Fruit fly (Drosophila melanogaster) ovary, adult (tissue): ENCODE measurements around the gene CG3625.
A peak's percentile ranks its signal among the peaks of the same experiment; 100 is the strongest.

Experiments
- CG17801 ChIP-seq: fragments of 200-800 bp; optimal IDR thresholded peaks from 2 replicates; lab custom pipeline; 2019; ENCODE audit warnings: missing biosample characterization, mild to moderate bottlenecking, missing genetic modification characterization, moderate library complexity; ENCODE audit not compliant: partially characterized antibody

The CG3625 gene

dm6 chr2L:277122-277671, 14.4 kb downstream of the CG3625 start, which contains the start of gene smo:
smo (plus strand) TSS chr2L:277582.
- no peak for TF ChIP-seq CG17801

DNA sequence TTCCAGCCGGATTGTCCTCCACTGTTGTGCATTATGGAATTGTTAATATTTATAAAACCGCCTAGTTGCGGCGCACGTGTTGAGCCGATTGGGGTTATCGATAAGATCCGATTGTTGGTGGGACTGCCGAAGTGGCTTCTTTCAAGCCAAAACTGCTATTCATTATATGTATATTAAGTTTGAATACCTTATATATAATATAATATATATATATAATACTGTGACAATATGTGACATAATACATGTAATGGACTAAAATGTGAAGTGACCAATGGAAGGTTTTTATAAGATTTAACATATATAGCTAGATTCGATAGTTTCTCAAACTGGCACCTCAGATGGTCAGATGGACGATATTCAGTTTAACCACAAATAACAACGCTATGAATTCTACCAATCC, 18.0 kb downstream of the CG3625 start, which contains the start of the genes mbm and CG11555:
TSS of gene mbm (minus strand) at position 113 of the 400 bp plus-strand sequence.
TSS of gene CG11555 (plus strand) at position 234 of the 400 bp plus-strand sequence.
- TF ChIP-seq CG17801, result peak; percentile 32

dm6 chr2L:271553-271952, 20.0 kb downstream of the CG3625 start, which contains the start of gene Dus1:
Dus1 (minus strand) TSS chr2L:271744.
- peak; percentile 55 for TF ChIP-seq CG17801

DNA sequence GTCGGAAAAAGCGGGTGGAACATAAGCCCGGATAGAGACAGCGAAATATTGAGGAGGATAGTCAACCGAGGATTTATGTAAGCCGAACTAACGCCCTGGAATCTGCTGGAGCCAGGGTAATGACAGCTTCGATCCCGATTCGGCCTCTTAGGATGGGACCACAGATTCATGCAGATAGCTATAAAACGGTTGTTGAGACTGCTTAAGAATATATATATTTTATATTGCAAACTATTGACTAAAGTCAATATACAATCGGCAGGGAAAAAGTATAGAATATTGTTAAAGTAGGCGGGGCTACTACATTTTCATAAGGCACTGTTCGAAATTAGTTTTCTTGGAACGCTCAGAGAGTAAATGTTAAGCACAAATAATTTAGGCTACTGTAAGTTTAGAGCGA, 22.8 kb downstream of the CG3625 start, which contains the start of gene CG3345:
TSS of gene CG3345 (plus strand) at position 301 of the 400 bp plus-strand sequence.
- no peak for TF ChIP-seq CG17801

- TF ChIP-seq CG17801, result no peak
Measured at dm6 chr2L:267441-268089, 24.0 kb downstream of the CG3625 start, which contains the start of gene CG17075. CG17075 (minus strand) TSS chr2L:267505.

dm6 chr2L:252174-252573, 39.4 kb downstream of the CG3625 start, which contains the start of gene Rpp30:
Rpp30 (minus strand) TSS chr2L:252373.
- TF ChIP-seq CG17801, result no peak

DNA sequence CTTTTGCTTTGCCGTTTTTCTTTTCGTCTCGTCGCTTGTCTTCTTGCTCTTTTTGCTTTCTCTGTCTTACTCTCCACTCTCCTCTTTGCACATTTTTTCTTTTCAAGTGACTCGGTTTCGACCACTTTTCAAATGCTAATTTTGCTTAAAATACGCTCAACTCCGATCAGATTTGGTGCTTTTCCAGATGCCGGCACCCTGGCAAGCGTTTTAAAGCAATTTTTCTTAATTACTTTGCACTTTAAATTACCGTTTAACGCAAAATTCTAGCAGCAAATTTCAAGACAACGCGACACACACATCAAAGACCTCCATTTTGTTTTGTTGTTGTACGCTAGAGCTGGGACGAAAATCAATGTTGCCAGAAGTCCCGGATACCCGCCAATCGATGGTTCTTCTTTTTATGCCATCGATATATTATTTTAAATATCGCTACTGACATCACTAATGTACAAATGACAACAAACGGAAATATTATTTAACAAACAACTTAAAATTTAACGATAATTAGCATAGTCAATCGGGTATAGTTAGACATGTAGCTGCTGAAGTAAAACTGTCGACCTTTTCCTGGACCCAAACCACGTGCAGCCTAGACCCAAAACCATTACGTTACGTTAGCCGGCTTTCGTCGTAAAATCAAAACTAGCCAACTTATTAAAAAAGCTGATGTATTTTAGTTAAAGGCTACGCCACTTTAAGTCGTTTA, 40.9 kb downstream of the CG3625 start, which contains the start of gene kis:
TSS of gene kis (minus strand) at position 317 of the 709 bp plus-strand sequence.
- TF ChIP-seq CG17801, result peak; percentile 75

dm6 chr2L:249048-249825, 42.4 kb downstream of the CG3625 start:
- no peak for TF ChIP-seq CG17801

DNA sequence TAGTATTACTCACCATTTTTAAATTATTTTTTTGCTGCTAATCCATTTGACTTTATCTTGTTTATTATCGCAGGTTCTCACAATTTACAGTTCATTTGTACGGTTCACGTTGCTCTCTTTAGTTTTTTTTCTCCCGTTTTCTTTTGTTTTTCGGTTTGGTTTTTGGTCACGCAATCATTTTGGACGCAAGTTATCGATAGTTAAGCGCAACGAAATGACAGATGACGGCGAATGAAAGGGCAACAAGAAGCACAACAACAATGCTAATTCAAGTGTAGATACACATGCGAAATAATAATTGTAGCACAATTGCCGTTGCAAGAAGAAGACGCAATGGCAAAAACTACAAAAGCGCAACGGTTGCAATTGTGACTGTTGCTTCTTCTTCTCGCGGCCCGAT, 43.0 kb downstream of the CG3625 start:
- TF ChIP-seq CG17801, result no peak

dm6 chr2L:247845-248473, 43.6 kb downstream of the CG3625 start:
- TF ChIP-seq CG17801, result no peak

DNA sequence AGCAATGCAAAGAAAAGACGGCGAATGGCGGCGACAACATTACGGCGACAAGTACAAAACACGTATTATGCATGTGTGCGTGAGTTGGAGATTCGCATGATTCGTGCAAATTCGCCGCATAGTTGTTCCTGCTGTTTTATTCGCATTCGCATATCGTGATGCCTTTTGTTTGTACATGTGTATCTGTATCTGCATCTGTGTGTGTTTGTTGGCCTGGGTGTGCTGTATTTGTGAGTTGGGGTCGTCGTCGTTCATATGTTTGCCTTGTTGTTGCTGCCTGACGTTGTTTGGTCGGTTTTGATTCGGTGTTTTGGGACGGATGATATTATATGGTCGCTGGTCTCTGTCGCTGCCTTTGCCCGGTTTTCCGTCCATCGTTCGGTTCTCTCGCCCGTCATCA, 44.2 kb downstream of the CG3625 start:
- no peak for TF ChIP-seq CG17801

- peak; percentile 79 for TF ChIP-seq CG17801
Measured at dm6 chr2L:246656-247340, 44.8 kb downstream of the CG3625 start.

DNA sequence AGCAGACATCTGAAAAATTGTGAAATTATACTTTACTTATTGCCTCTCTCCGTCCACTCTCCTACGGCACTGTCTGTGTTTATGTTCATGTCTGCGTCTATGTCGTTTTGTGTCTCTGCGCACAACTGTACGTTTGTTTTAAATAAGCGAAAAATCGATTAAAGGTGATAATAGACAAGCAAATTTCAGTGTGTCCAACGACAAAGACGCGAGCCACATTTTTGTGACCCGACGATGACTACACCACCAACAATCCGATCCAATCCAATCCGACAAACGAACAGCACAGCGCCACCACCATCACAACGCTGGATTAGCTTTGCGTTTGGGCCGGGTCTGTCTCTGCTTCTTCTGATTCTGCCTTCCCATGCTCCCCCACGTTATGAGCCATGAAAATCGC, 47.0 kb downstream of the CG3625 start:
- no peak for TF ChIP-seq CG17801

- TF ChIP-seq CG17801, result no peak
Measured at dm6 chr2L:243819-244218, 47.8 kb downstream of the CG3625 start.

dm6 chr2L:243123-243522, 48.5 kb downstream of the CG3625 start:
- TF ChIP-seq CG17801, result no peak
